Fruit fly (Drosophila melanogaster) Kc167 (cell line): ENCODE results near the gene CG4537.

Experiments
- Myc ChIP-seq: fragments of >200 bp; optimal IDR thresholded peaks from 2 replicates; lab custom pipeline; 2017; ENCODE audit warnings: missing external identifiers
- Sin3A ChIP-seq: fragments of >200 bp; optimal IDR thresholded peaks from 2 replicates; lab custom pipeline; 2018; ENCODE audit warnings: missing external identifiers
- h ChIP-seq: fragments of >200 bp; optimal IDR thresholded peaks from 3 replicates; lab custom pipeline; 2018; ENCODE audit warnings: missing external identifiers
- insv ChIP-seq: fragments of >200 bp; optimal IDR thresholded peaks from 3 replicates; lab custom pipeline; 2018; ENCODE audit warnings: missing external identifiers
- psq ChIP-seq: fragments of >200 bp; optimal IDR thresholded peaks from 2 replicates; lab custom pipeline; 2017; ENCODE audit warnings: missing external identifiers
- ttk ChIP-seq: sonication (Bioruptor generic); optimal IDR thresholded peaks from 2 replicates; lab custom pipeline; 2017; ENCODE audit warnings: missing external identifiers

CG4537 gene

dm6 chr2L:9890576-9890975, at the start of gene CG4537, which contains the start of gene CG34183:
Gene CG4537, plus strand, starts transcription at chr2L:9890885.
Gene CG34183, minus strand, starts transcription at chr2L:9890772.
- TF ChIP-seq h (lab: Kevin White, UChicago) (no peak), insv (lab: Kevin White, UChicago) (no peak), ttk (no peak), Myc (lab: Kevin White, UChicago) (no peak), psq (lab: Kevin White, UChicago) (no peak), Sin3A (lab: Kevin White, UChicago) (no peak)

- no peak for TF ChIP-seq psq (lab: Kevin White, UChicago)
- TF ChIP-seq Sin3A (lab: Kevin White, UChicago): no peak
- no peak for TF ChIP-seq ttk
- no peak for TF ChIP-seq Myc (lab: Kevin White, UChicago)
- no peak for TF ChIP-seq h (lab: Kevin White, UChicago)
- no peak for TF ChIP-seq insv (lab: Kevin White, UChicago)
Observed at dm6 chr2L:9850788-9851187, 39.9 kb upstream of the CG4537 start.

dm6 chr2L:9862964-9863363, 27.7 kb upstream of the CG4537 start:
- TF ChIP-seq ttk: no peak
- TF ChIP-seq Myc (lab: Kevin White, UChicago): no peak
- TF ChIP-seq psq (lab: Kevin White, UChicago): no peak
- TF ChIP-seq insv (lab: Kevin White, UChicago): no peak
- TF ChIP-seq Sin3A (lab: Kevin White, UChicago): no peak
- no peak for TF ChIP-seq h (lab: Kevin White, UChicago)

- TF ChIP-seq ttk (no peak), insv (lab: Kevin White, UChicago) (no peak), Myc (lab: Kevin White, UChicago) (no peak), Sin3A (lab: Kevin White, UChicago) (no peak), h (lab: Kevin White, UChicago) (no peak), psq (lab: Kevin White, UChicago) (no peak)
Observed at dm6 chr2L:9863479-9863878, 27.2 kb upstream of the CG4537 start.

dm6 chr2L:9864337-9864736, 26.3 kb upstream of the CG4537 start:
- TF ChIP-seq ttk (no peak), insv (lab: Kevin White, UChicago) (no peak), psq (lab: Kevin White, UChicago) (no peak), Sin3A (lab: Kevin White, UChicago) (no peak), Myc (lab: Kevin White, UChicago) (no peak), h (lab: Kevin White, UChicago) (no peak)

dm6 chr2L:9882393-9882971, 8.2 kb upstream of the CG4537 start:
- TF ChIP-seq h (lab: Kevin White, UChicago) (no peak), Sin3A (lab: Kevin White, UChicago) (no peak), psq (lab: Kevin White, UChicago) (no peak), insv (lab: Kevin White, UChicago) (no peak), Myc (lab: Kevin White, UChicago) (no peak), ttk (no peak)

dm6 chr2L:9886086-9886485, 4.6 kb upstream of the CG4537 start, which contains the start of gene nAChRalpha6:
Gene nAChRalpha6, minus strand, starts transcription at chr2L:9886250.
- TF ChIP-seq insv (lab: Kevin White, UChicago): no peak
- TF ChIP-seq Myc (lab: Kevin White, UChicago): no peak
- TF ChIP-seq Sin3A (lab: Kevin White, UChicago): no peak
- no peak for TF ChIP-seq psq (lab: Kevin White, UChicago)
- TF ChIP-seq ttk: no peak
- no peak for TF ChIP-seq h (lab: Kevin White, UChicago)

dm6 chr2L:9887856-9888269, 2.8 kb upstream of the CG4537 start, which contains the start of gene Fkbp59:
Gene Fkbp59, plus strand, starts transcription at chr2L:9888005.
- TF ChIP-seq psq (lab: Kevin White, UChicago) (no peak), Myc (lab: Kevin White, UChicago) (no peak), Sin3A (lab: Kevin White, UChicago) (no peak), ttk (no peak), insv (lab: Kevin White, UChicago) (no peak), h (lab: Kevin White, UChicago) (no peak)

- no peak for TF ChIP-seq insv (lab: Kevin White, UChicago)
- TF ChIP-seq psq (lab: Kevin White, UChicago): no peak
- no peak for TF ChIP-seq ttk
- no peak for TF ChIP-seq Sin3A (lab: Kevin White, UChicago)
- TF ChIP-seq Myc (lab: Kevin White, UChicago): no peak
- TF ChIP-seq h (lab: Kevin White, UChicago): no peak
Observed at dm6 chr2L:9893183-9893582, 2.5 kb downstream of the CG4537 start, which contains the start of gene mtDNA-helicase. Gene mtDNA-helicase, minus strand, starts transcription at chr2L:9893446.

- TF ChIP-seq psq (lab: Kevin White, UChicago) (no peak), h (lab: Kevin White, UChicago) (no peak)
Observed at dm6 chr2L:9894193-9894592, 3.5 kb downstream of the CG4537 start.

- TF ChIP-seq ttk: no peak
- TF ChIP-seq Myc (lab: Kevin White, UChicago): no peak
- no peak for TF ChIP-seq insv (lab: Kevin White, UChicago)
- no peak for TF ChIP-seq Sin3A (lab: Kevin White, UChicago)
- TF ChIP-seq psq (lab: Kevin White, UChicago): no peak
- TF ChIP-seq h (lab: Kevin White, UChicago): no peak
Observed at dm6 chr2L:9894871-9895364, 4.2 kb downstream of the CG4537 start, which contains the start of gene Bka. Gene Bka, plus strand, starts transcription at chr2L:9895287.

- TF ChIP-seq ttk: no peak
Observed at dm6 chr2L:9897296-9897695, 6.6 kb downstream of the CG4537 start, which contains the start of gene RpS2. Gene RpS2, minus strand, starts transcription at chr2L:9897552.
